Worm (Caenorhabditis elegans) whole organism, late embryonic: ENCODE data around the gene C31H1.5.

Experiments
- ceh-14 ChIP-seq: sonication (generic microtip); optimal IDR thresholded peaks from 2 replicates; lab custom pipeline; 2016; ENCODE audit warnings: missing genotype, missing genetic modification characterization, missing compliant biosample characterization
- ceh-48 ChIP-seq: sonication (generic microtip); optimal IDR thresholded peaks from 2 replicates; lab custom pipeline; 2016; ENCODE audit warnings: missing genetic modification characterization, inconsistent platforms, missing compliant biosample characterization
- ceh-6 ChIP-seq: fragments of 200-800 bp; sonication (Bioruptor generic); optimal IDR thresholded peaks from 2 replicates; lab custom pipeline; 2018; ENCODE audit warnings: mild to moderate bottlenecking, missing genetic modification characterization, missing compliant biosample characterization
- ceh-9 ChIP-seq: sonication (generic microtip); optimal IDR thresholded peaks from 2 replicates; lab custom pipeline; 2016; ENCODE audit warnings: mild to moderate bottlenecking, missing genetic modification characterization, inconsistent platforms, missing compliant biosample characterization
- mec-3 ChIP-seq: sonication (generic microtip); optimal IDR thresholded peaks from 2 replicates; lab custom pipeline; 2016; ENCODE audit warnings: borderline replicate concordance, missing genetic modification characterization, missing compliant biosample characterization
- pag-3 ChIP-seq: sonication (generic microtip); optimal IDR thresholded peaks from 2 replicates; lab custom pipeline; 2016; ENCODE audit warnings: missing compliant biosample characterization, missing genetic modification characterization, borderline replicate concordance
- pat-9 ChIP-seq: fragments of 200-800 bp; sonication (Bioruptor generic); optimal IDR thresholded peaks from 2 replicates; lab custom pipeline; 2018; ENCODE audit warnings: mild to moderate bottlenecking, missing genetic modification characterization, moderate library complexity, missing compliant biosample characterization
- pha-4 ChIP-seq: fragments of 150-350 bp; optimal IDR thresholded peaks from 2 replicates; lab custom pipeline; 2018; ENCODE audit warnings: missing biosample characterization, missing genetic modification reagents, missing genetic modification characterization
- rnt-1 ChIP-seq: sonication (generic microtip); optimal IDR thresholded peaks from 2 replicates; lab custom pipeline; 2016; ENCODE audit warnings: missing genetic modification characterization, missing compliant biosample characterization

- TF ChIP-seq pag-3 (no peak), pat-9 (tag; lab: Kevin White, UChicago) (no peak), ceh-6 (GFP tag; lab: Kevin White, UChicago) (no peak), ceh-14 (tag; lab: Kevin White, UChicago) (no peak), ceh-9 (tag; lab: Kevin White, UChicago) (no peak), pha-4 (tag; lab: Kevin White, UChicago) (no peak), mec-3 (no peak), rnt-1 (no peak), ceh-48 (tag; lab: Kevin White, UChicago) (no peak)
Measured at ce11 chrIV:5765652-5766051, 30.9 kb downstream of the C31H1.5 start.
